Worm (Caenorhabditis elegans) whole organism, mixed stage, embryonic: ENCODE data around the gene cyp-35B2.

Source experiments
- M03D4.4 ChIP-seq: sonication (generic microtip); optimal IDR thresholded peaks from 2 replicates; lab custom pipeline; 2017; ENCODE audit warnings: mild to moderate bottlenecking, missing genetic modification characterization, missing compliant biosample characterization
- bed-3 ChIP-seq: fragments of 200-800 bp; sonication (Bioruptor generic); optimal IDR thresholded peaks from 3 replicates; lab custom pipeline; 2018; ENCODE audit warnings: mild to moderate bottlenecking, missing genetic modification characterization, moderate library complexity, missing compliant biosample characterization
- blmp-1 ChIP-seq: fragments of 150-350 bp; optimal IDR thresholded peaks from 2 replicates; lab custom pipeline; 2014; ENCODE audit warnings: missing biosample characterization, missing genetic modification characterization
- ceh-39 ChIP-seq: fragments of 150-350 bp; optimal IDR thresholded peaks from 2 replicates; lab custom pipeline; 2014; ENCODE audit warnings: missing biosample characterization, missing genetic modification characterization
- ceh-43 ChIP-seq: fragments of 200-800 bp; sonication (Bioruptor generic); optimal IDR thresholded peaks from 2 replicates; lab custom pipeline; 2018; ENCODE audit warnings: mild to moderate bottlenecking, missing genetic modification characterization, moderate library complexity, missing compliant biosample characterization
- ceh-83 ChIP-seq: fragments of 200-800 bp; sonication (Bioruptor generic); optimal IDR thresholded peaks from 2 replicates; lab custom pipeline; 2018; ENCODE audit warnings: mild to moderate bottlenecking, missing genetic modification characterization, missing compliant biosample characterization
- ces-1 ChIP-seq: fragments of 150-350 bp; optimal IDR thresholded peaks from 2 replicates; lab custom pipeline; 2014; ENCODE audit warnings: missing biosample characterization, missing genetic modification reagents, missing genetic modification characterization
- cnd-1 ChIP-seq: fragments of 200-800 bp; sonication (Bioruptor generic); optimal IDR thresholded peaks from 2 replicates; lab custom pipeline; 2018; ENCODE audit warnings: mild to moderate bottlenecking, missing genetic modification characterization, missing compliant biosample characterization
- elt-1 ChIP-seq: sonication (generic microtip); optimal IDR thresholded peaks from 2 replicates; lab custom pipeline; 2017; ENCODE audit warnings: missing genetic modification characterization, mild to moderate bottlenecking, missing compliant biosample characterization, antibody characterized with exemption, moderate library complexity, borderline replicate concordance; ENCODE audit not compliant: insufficient read depth
- flh-1 ChIP-seq: fragments of 200-800 bp; sonication (Bioruptor generic); optimal IDR thresholded peaks from 2 replicates; lab custom pipeline; 2018; ENCODE audit warnings: mild to moderate bottlenecking, missing genetic modification characterization, moderate library complexity, missing compliant biosample characterization
- hlh-1 ChIP-seq: fragments of 150-350 bp; optimal IDR thresholded peaks from 2 replicates; lab custom pipeline; 2014; ENCODE audit warnings: missing biosample characterization, missing genetic modification reagents, missing genetic modification characterization
- lin-32 ChIP-seq: fragments of 200-800 bp; sonication (Bioruptor generic); optimal IDR thresholded peaks from 2 replicates; lab custom pipeline; 2018; ENCODE audit warnings: mild to moderate bottlenecking, missing genetic modification characterization, missing compliant biosample characterization
- lsy-2 ChIP-seq: fragments of 150-350 bp; optimal IDR thresholded peaks from 2 replicates; lab custom pipeline; 2014; ENCODE audit warnings: missing biosample characterization, missing genetic modification characterization
- mab-5 ChIP-seq: fragments of 150-350 bp; optimal IDR thresholded peaks from 2 replicates; lab custom pipeline; 2014; ENCODE audit warnings: missing biosample characterization, missing genetic modification characterization
- mep-1 ChIP-seq: fragments of 150-350 bp; optimal IDR thresholded peaks from 2 replicates; lab custom pipeline; 2017; ENCODE audit warnings: missing biosample characterization, missing genetic modification reagents, missing genetic modification characterization, inconsistent platforms
- mls-2 ChIP-seq: sonication (generic microtip); optimal IDR thresholded peaks from 2 replicates; lab custom pipeline; 2016; ENCODE audit warnings: mild to moderate bottlenecking, missing genetic modification characterization, moderate library complexity, missing compliant biosample characterization
- nhr-12 ChIP-seq: fragments of 150-350 bp; optimal IDR thresholded peaks from 2 replicates; lab custom pipeline; 2014; ENCODE audit warnings: missing biosample characterization, missing genetic modification characterization
- nhr-2 ChIP-seq: fragments of 150-350 bp; optimal IDR thresholded peaks from 2 replicates; lab custom pipeline; 2014; ENCODE audit warnings: missing biosample characterization, missing genetic modification characterization
- nhr-237 ChIP-seq: fragments of 150-350 bp; optimal IDR thresholded peaks from 2 replicates; lab custom pipeline; 2014; ENCODE audit warnings: missing biosample characterization, missing genetic modification characterization
- nhr-28 ChIP-seq: fragments of 150-350 bp; optimal IDR thresholded peaks from 2 replicates; lab custom pipeline; 2014; ENCODE audit warnings: missing biosample characterization, missing genetic modification characterization
- nhr-76 ChIP-seq: sonication (generic microtip); optimal IDR thresholded peaks from 2 replicates; lab custom pipeline; 2017; ENCODE audit warnings: missing biosample characterization, missing genetic modification characterization
- sem-2 ChIP-seq: fragments of 200-800 bp; sonication (Bioruptor generic); optimal IDR thresholded peaks from 2 replicates; lab custom pipeline; 2018; ENCODE audit warnings: mild to moderate bottlenecking, missing genetic modification characterization, missing compliant biosample characterization
- snpc-4 ChIP-seq: fragments of 150-350 bp; optimal IDR thresholded peaks from 2 replicates; lab custom pipeline; 2014; ENCODE audit warnings: missing biosample characterization, missing genetic modification characterization
- sptf-1 ChIP-seq: sonication (generic microtip); optimal IDR thresholded peaks from 2 replicates; lab custom pipeline; 2017; ENCODE audit warnings: mild to moderate bottlenecking, missing genetic modification characterization, moderate library complexity, missing compliant biosample characterization
- unc-120 ChIP-seq: sonication (generic microtip); optimal IDR thresholded peaks from 2 replicates; lab custom pipeline; 2017; ENCODE audit warnings: missing genetic modification characterization, missing compliant biosample characterization; ENCODE audit not compliant: poor library complexity, severe bottlenecking
- unc-39 ChIP-seq: fragments of 150-350 bp; optimal IDR thresholded peaks from 2 replicates; lab custom pipeline; 2014; ENCODE audit warnings: missing biosample characterization, missing genetic modification characterization
- unc-62 ChIP-seq: fragments of 150-350 bp; optimal IDR thresholded peaks from 2 replicates; lab custom pipeline; 2014; ENCODE audit warnings: missing biosample characterization, missing genetic modification reagents, missing genetic modification characterization
- zip-8 ChIP-seq: fragments of 150-350 bp; optimal IDR thresholded peaks from 2 replicates; lab custom pipeline; 2014; ENCODE audit warnings: missing biosample characterization, missing genetic modification characterization
- ztf-11 ChIP-seq: fragments of 150-350 bp; optimal IDR thresholded peaks from 2 replicates; lab custom pipeline; 2014; ENCODE audit warnings: missing biosample characterization, missing genetic modification characterization

Gene cyp-35B2

ce11 chrV:3984178-3984577 lies 42.2 kb downstream of the cyp-35B2 start, which contains the start of gene nlp-29:
Gene nlp-29 (plus strand): TSS chrV:3984425.
- no peak for TF ChIP-seq ces-1 (GFP tag; lab: Kevin White, UChicago)
- TF ChIP-seq nhr-12 (tag; lab: Kevin White, UChicago) = no peak
- no peak for TF ChIP-seq sem-2
- no peak for TF ChIP-seq sptf-1
- TF ChIP-seq cnd-1 (tag; lab: Kevin White, UChicago) = no peak
- TF ChIP-seq ztf-11 = no peak
- no peak for TF ChIP-seq elt-1 (tag; lab: Kevin White, UChicago)
- TF ChIP-seq flh-1 (GFP tag; lab: Kevin White, UChicago) = no peak
- TF ChIP-seq nhr-237 (tag; lab: Kevin White, UChicago) = no peak
- TF ChIP-seq ceh-83 (GFP tag; lab: Kevin White, UChicago) = no peak

- TF ChIP-seq nhr-12 (tag; lab: Kevin White, UChicago) (no peak), zip-8 (no peak), unc-120 (tag; lab: Kevin White, UChicago) (no peak), ces-1 (GFP tag; lab: Kevin White, UChicago) (no peak)
- TF ChIP-seq, all 35 proteins: peak for 0
Measured at ce11 chrV:3985104-3985503, 43.1 kb downstream of the cyp-35B2 start.

- TF ChIP-seq ces-1 (GFP tag; lab: Kevin White, UChicago) = no peak
- no peak for TF ChIP-seq elt-1 (tag; lab: Kevin White, UChicago)
- no peak for TF ChIP-seq hlh-1 (tag; lab: Kevin White, UChicago)
- TF ChIP-seq bed-3 = no peak
- TF ChIP-seq ztf-11 = no peak
- TF ChIP-seq mls-2 (tag; lab: Kevin White, UChicago) = no peak
- no peak for TF ChIP-seq lin-32
- no peak for TF ChIP-seq ceh-39 (tag; lab: Kevin White, UChicago)
- no peak for TF ChIP-seq mab-5 (tag; lab: Kevin White, UChicago)
- TF ChIP-seq blmp-1 (tag; lab: Kevin White, UChicago) = no peak
- no peak for TF ChIP-seq nhr-237 (tag; lab: Kevin White, UChicago)
- no peak for TF ChIP-seq M03D4.4 (tag; lab: Kevin White, UChicago)
- TF ChIP-seq unc-120 (tag; lab: Kevin White, UChicago) = no peak
- TF ChIP-seq nhr-12 (tag; lab: Kevin White, UChicago) = no peak
- TF ChIP-seq unc-62 = no peak
- TF ChIP-seq mep-1 = no peak
- no peak for TF ChIP-seq zip-8
- TF ChIP-seq sptf-1 = no peak
- TF ChIP-seq cnd-1 (tag; lab: Kevin White, UChicago) = no peak
- TF ChIP-seq nhr-2 (tag; lab: Kevin White, UChicago) = no peak
Measured at ce11 chrV:3987616-3988015, 45.7 kb downstream of the cyp-35B2 start, which contains the start of gene nlp-28. Gene nlp-28 (plus strand): TSS chrV:3987900.

ce11 chrV:3989070-3989469 lies 47.1 kb downstream of the cyp-35B2 start, which contains the start of gene nlp-27:
Gene nlp-27 (plus strand): TSS chrV:3989378.
- TF ChIP-seq flh-1 (GFP tag; lab: Kevin White, UChicago) (no peak), blmp-1 (tag; lab: Kevin White, UChicago) (no peak), elt-1 (tag; lab: Kevin White, UChicago) (no peak), ceh-43 (GFP tag; lab: Kevin White, UChicago) (no peak), bed-3 (no peak), nhr-237 (tag; lab: Kevin White, UChicago) (no peak), unc-62 (no peak), cnd-1 (tag; lab: Kevin White, UChicago) (no peak), ces-1 (GFP tag; lab: Kevin White, UChicago) (no peak), nhr-76 (tag; lab: Kevin White, UChicago) (no peak), nhr-28 (no peak), unc-39 (tag; lab: Kevin White, UChicago) (no peak), ceh-39 (tag; lab: Kevin White, UChicago) (no peak)
- TF ChIP-seq, all 35 proteins: peak for 0

ce11 chrV:3992334-3992733 lies 50.4 kb downstream of the cyp-35B2 start:
- no peak for TF ChIP-seq mab-5 (tag; lab: Kevin White, UChicago)
- no peak for TF ChIP-seq nhr-28
- TF ChIP-seq sem-2 = no peak
- TF ChIP-seq blmp-1 (tag; lab: Kevin White, UChicago) = no peak
- TF ChIP-seq lsy-2 (tag; lab: Kevin White, UChicago) = no peak
- no peak for TF ChIP-seq nhr-237 (tag; lab: Kevin White, UChicago)
- no peak for TF ChIP-seq elt-1 (tag; lab: Kevin White, UChicago)
- no peak for TF ChIP-seq cnd-1 (tag; lab: Kevin White, UChicago)
- no peak for TF ChIP-seq M03D4.4 (tag; lab: Kevin White, UChicago)
- TF ChIP-seq unc-120 (tag; lab: Kevin White, UChicago) = no peak
- TF ChIP-seq mep-1 = no peak
- no peak for TF ChIP-seq hlh-1 (tag; lab: Kevin White, UChicago)
- TF ChIP-seq flh-1 (GFP tag; lab: Kevin White, UChicago) = no peak
- no peak for TF ChIP-seq snpc-4
